Fruit fly (Drosophila melanogaster) Kc167 (cell line): ENCODE results near the gene fz2.

Source experiments
- Myc ChIP-seq: fragments of >200 bp; optimal IDR thresholded peaks from 2 replicates; lab custom pipeline; 2017; ENCODE audit warnings: missing external identifiers
- Sin3A ChIP-seq: fragments of >200 bp; optimal IDR thresholded peaks from 2 replicates; lab custom pipeline; 2018; ENCODE audit warnings: missing external identifiers
- h ChIP-seq: fragments of >200 bp; optimal IDR thresholded peaks from 3 replicates; lab custom pipeline; 2018; ENCODE audit warnings: missing external identifiers
- insv ChIP-seq: fragments of >200 bp; optimal IDR thresholded peaks from 3 replicates; lab custom pipeline; 2018; ENCODE audit warnings: missing external identifiers
- psq ChIP-seq: fragments of >200 bp; optimal IDR thresholded peaks from 2 replicates; lab custom pipeline; 2017; ENCODE audit warnings: missing external identifiers
- ttk ChIP-seq: sonication (Bioruptor generic); optimal IDR thresholded peaks from 2 replicates; lab custom pipeline; 2017; ENCODE audit warnings: missing external identifiers

- TF ChIP-seq insv (lab: Kevin White, UChicago) (no peak), Myc (lab: Kevin White, UChicago) (no peak), psq (lab: Kevin White, UChicago) (no peak), h (lab: Kevin White, UChicago) (no peak), Sin3A (lab: Kevin White, UChicago) (no peak), ttk (lab: Kevin White, UChicago) (no peak)
Measured at dm6 chr3L:19091423-19092124, 143.6 kb downstream of the fz2 start.
